Fruit fly (Drosophila melanogaster) whole organism, embryonic: ENCODE results near the gene CG8128.
A peak's percentile ranks its signal among the peaks of the same experiment; 100 is the strongest.

Experiments used
- ATbp ChIP-seq: fragments of 200-800 bp; sonication (Bioruptor generic); optimal IDR thresholded peaks from 2 replicates; lab custom pipeline; 2017; ENCODE audit warnings: missing biosample characterization, mild to moderate bottlenecking, missing genetic modification characterization, missing genetic modification reagents
- Abd-B ChIP-seq: fragments of 200-800 bp; sonication (Bioruptor generic); optimal IDR thresholded peaks from 2 replicates; lab custom pipeline; 2018; ENCODE audit warnings: missing biosample characterization, mild to moderate bottlenecking, missing genetic modification characterization, moderate library complexity
- Adf1 ChIP-seq: fragments of 200-800 bp; sonication (Bioruptor generic); IDR thresholded peaks from 2 replicates; pipeline ENCODE4 v1.3.6; 2022; ENCODE audit warnings: missing biosample characterization, missing genetic modification characterization
- Asciz ChIP-seq: fragments of 200-800 bp; sonication (Bioruptor generic); optimal IDR thresholded peaks from 2 replicates; lab custom pipeline; 2017; ENCODE audit warnings: missing biosample characterization, mild to moderate bottlenecking, missing genetic modification characterization, missing genetic modification reagents
- Atf6 ChIP-seq: fragments of 200-800 bp; sonication (Bioruptor generic); IDR thresholded peaks from 2 replicates; pipeline ENCODE4 v1.3.6; 2022; ENCODE audit warnings: missing biosample characterization, missing genetic modification characterization
- BEAF-32 ChIP-seq: fragments of 200-800 bp; sonication (Bioruptor generic); optimal IDR thresholded peaks from 3 replicates; lab custom pipeline; 2017; ENCODE audit warnings: missing biosample characterization, missing genetic modification characterization, mild to moderate bottlenecking, moderate library complexity, missing genetic modification reagents
- CG11695 ChIP-seq: fragments of 200-800 bp; sonication (Bioruptor generic); IDR thresholded peaks from 3 replicates; pipeline ENCODE4 v1.3.6; 2022; ENCODE audit warnings: missing biosample characterization, missing genetic modification characterization
- CG14860 ChIP-seq: fragments of 200-800 bp; sonication (Bioruptor generic); IDR thresholded peaks from 3 replicates; pipeline ENCODE4 v1.3.6; 2022; ENCODE audit warnings: missing biosample characterization, missing genetic modification characterization; ENCODE audit not compliant: partially characterized antibody
- CG15601 ChIP-seq: fragments of 200-800 bp; sonication (Bioruptor generic); optimal IDR thresholded peaks from 3 replicates; lab custom pipeline; 2019; ENCODE audit warnings: missing biosample characterization, mild to moderate bottlenecking, missing genetic modification characterization, moderate library complexity
- CG16813 ChIP-seq: fragments of 200-800 bp; sonication (Bioruptor generic); IDR thresholded peaks from 3 replicates; pipeline ENCODE4 v1.3.6; 2022; ENCODE audit warnings: missing biosample characterization, missing genetic modification characterization; ENCODE audit not compliant: partially characterized antibody
- CG17186 ChIP-seq: fragments of 200-800 bp; sonication (Bioruptor generic); optimal IDR thresholded peaks from 3 replicates; lab custom pipeline; 2017; ENCODE audit warnings: missing biosample characterization, missing genetic modification reagents, missing genetic modification characterization
- CG1832 ChIP-seq: fragments of 200-800 bp; sonication (Bioruptor generic); optimal IDR thresholded peaks from 2 replicates; lab custom pipeline; 2017; ENCODE audit warnings: missing biosample characterization, mild to moderate bottlenecking, missing genetic modification characterization, inconsistent platforms
- CG4854 ChIP-seq: fragments of 200-800 bp; sonication (Bioruptor generic); optimal IDR thresholded peaks from 2 replicates; lab custom pipeline; 2016; ENCODE audit warnings: missing biosample characterization, missing genetic modification characterization, inconsistent platforms
- CG5180 ChIP-seq: fragments of 200-800 bp; sonication (Bioruptor generic); optimal IDR thresholded peaks from 3 replicates; lab custom pipeline; 2017; ENCODE audit warnings: missing biosample characterization, missing genetic modification characterization, mild to moderate bottlenecking, moderate library complexity, missing genetic modification reagents
- CG6791 ChIP-seq: fragments of 200-800 bp; sonication (Bioruptor generic); IDR thresholded peaks from 3 replicates; pipeline ENCODE4 v1.3.6; 2022; ENCODE audit warnings: missing biosample characterization, missing genetic modification characterization; ENCODE audit not compliant: partially characterized antibody
- CG7928 ChIP-seq: fragments of 200-800 bp; sonication (Bioruptor generic); optimal IDR thresholded peaks from 2 replicates; lab custom pipeline; 2017; ENCODE audit warnings: missing biosample characterization, mild to moderate bottlenecking, missing genetic modification characterization
- CG7963 ChIP-seq: fragments of 200-800 bp; sonication (Bioruptor generic); IDR thresholded peaks from 3 replicates; pipeline ENCODE4 v1.3.6; 2022; ENCODE audit warnings: missing biosample characterization, missing genetic modification characterization; ENCODE audit not compliant: partially characterized antibody
- CG8290 ChIP-seq, 3 experiments: fragments of 200-800 bp; sonication (Bioruptor generic); optimal IDR thresholded peaks; 2 replicates each; lab custom pipeline; 2016 to 2019; ENCODE audit warnings: missing biosample characterization in 3 of 3, missing genetic modification characterization in 3 of 3, mild to moderate bottlenecking in 2 of 3, moderate library complexity in 1 of 3
- CG8478 ChIP-seq: fragments of >200 bp; optimal IDR thresholded peaks from 2 replicates; lab custom pipeline; 2018
- Dll ChIP-seq: fragments of 200-800 bp; sonication (Bioruptor generic); IDR thresholded peaks from 4 replicates; pipeline ENCODE4 v1.3.6; 2022; ENCODE audit warnings: missing biosample characterization, missing genetic modification characterization; ENCODE audit not compliant: partially characterized antibody
- HLH4C ChIP-seq: fragments of 200-800 bp; sonication (Bioruptor generic); IDR thresholded peaks from 3 replicates; pipeline ENCODE4 v1.3.6; 2022; ENCODE audit warnings: missing biosample characterization, missing genetic modification characterization; ENCODE audit not compliant: partially characterized antibody
- Myb ChIP-seq: fragments of 200-800 bp; sonication (Bioruptor generic); optimal IDR thresholded peaks from 2 replicates; lab custom pipeline; 2016; ENCODE audit warnings: missing biosample characterization, missing genetic modification characterization
- Rfx ChIP-seq: fragments of 200-800 bp; sonication (Bioruptor generic); IDR thresholded peaks from 2 replicates; pipeline ENCODE4 v1.3.6; 2022; ENCODE audit warnings: missing biosample characterization, missing genetic modification characterization
- Scr ChIP-seq: fragments of 200-800 bp; sonication (Bioruptor generic); IDR thresholded peaks from 2 replicates; pipeline ENCODE4 v1.3.6; 2022; ENCODE audit warnings: missing biosample characterization, missing genetic modification characterization; ENCODE audit not compliant: partially characterized antibody
- Side ChIP-seq: fragments of 200-800 bp; sonication (Bioruptor generic); optimal IDR thresholded peaks from 2 replicates; lab custom pipeline; 2016; ENCODE audit warnings: missing biosample characterization, missing genetic modification characterization
- Sin3A ChIP-seq: fragments of >200 bp; optimal IDR thresholded peaks from 2 replicates; lab custom pipeline; 2018
- YL-1 ChIP-seq: fragments of 200-800 bp; sonication (Bioruptor generic); optimal IDR thresholded peaks from 3 replicates; lab custom pipeline; 2017; ENCODE audit warnings: missing biosample characterization, mild to moderate bottlenecking, missing genetic modification characterization
- ato ChIP-seq: fragments of 200-800 bp; sonication (Bioruptor generic); IDR thresholded peaks from 2 replicates; pipeline ENCODE4 v1.3.6; 2022; ENCODE audit warnings: missing biosample characterization, missing genetic modification characterization; ENCODE audit not compliant: partially characterized antibody
- hb ChIP-seq: fragments of 200-800 bp; sonication (Bioruptor generic); IDR thresholded peaks from 3 replicates; pipeline ENCODE4 v1.3.6; 2022; ENCODE audit warnings: missing biosample characterization, missing genetic modification characterization; ENCODE audit not compliant: partially characterized antibody
- hkb ChIP-seq, 2 experiments: fragments of 200-800 bp in 1 of 2; fragments of >200 bp in 1 of 2; sonication (Bioruptor generic) in 1 of 2; IDR thresholded peaks in 1 of 2; optimal IDR thresholded peaks in 1 of 2; 2 replicates each; pipeline versions ENCODE4 v1.3.6 to Lab custom; 2017 to 2022; ENCODE audit warnings: missing biosample characterization in 1 of 2, missing genetic modification characterization in 1 of 2
- insv ChIP-seq, 2 experiments: fragments of 200-800 bp; sonication (Bioruptor generic); optimal IDR thresholded peaks; 3 replicates each; lab custom pipeline; 2016 to 2018; ENCODE audit warnings: missing biosample characterization in 2 of 2, missing genetic modification characterization in 2 of 2
- mld ChIP-seq: fragments of 200-800 bp; sonication (Bioruptor generic); IDR thresholded peaks from 3 replicates; pipeline ENCODE4 v1.3.6; 2022; ENCODE audit warnings: missing biosample characterization, missing genetic modification characterization; ENCODE audit not compliant: partially characterized antibody
- nerfin-2 ChIP-seq: fragments of 200-800 bp; sonication (Bioruptor generic); IDR thresholded peaks from 2 replicates; pipeline ENCODE4 v1.3.6; 2022; ENCODE audit warnings: missing biosample characterization, missing genetic modification characterization; ENCODE audit not compliant: partially characterized antibody
- p53 ChIP-seq: fragments of 200-800 bp; sonication (Bioruptor generic); optimal IDR thresholded peaks from 2 replicates; lab custom pipeline; 2016; ENCODE audit warnings: missing biosample characterization, missing genetic modification characterization
- prd ChIP-seq, 3 experiments: fragments of >200 bp in 2 of 3; fragments of 200-800 bp in 1 of 3; sonication (Bioruptor generic) in 1 of 3; optimal IDR thresholded peaks in 2 of 3; IDR thresholded peaks in 1 of 3; 2 replicates in 2 of 3; 3 replicates in 1 of 3; pipeline versions ENCODE4 v1.3.6 to Lab custom; 2017 to 2022; ENCODE audit warnings: missing biosample characterization in 1 of 3, missing genetic modification characterization in 1 of 3
- rib ChIP-seq: fragments of 200-800 bp; sonication (Bioruptor generic); IDR thresholded peaks from 2 replicates; pipeline ENCODE4 v1.3.6; 2022; ENCODE audit warnings: missing biosample characterization, missing genetic modification characterization
- sd ChIP-seq: fragments of 200-800 bp; sonication (Bioruptor generic); optimal IDR thresholded peaks from 3 replicates; lab custom pipeline; 2018; ENCODE audit warnings: missing biosample characterization, mild to moderate bottlenecking, missing genetic modification characterization, moderate library complexity
- sens ChIP-seq: fragments of 200-800 bp; sonication (Bioruptor generic); peaks from one replicate; lab custom pipeline; 2016; ENCODE audit warnings: missing biosample characterization, missing genetic modification characterization
- slbo ChIP-seq: fragments of 200-800 bp; sonication (Bioruptor generic); IDR thresholded peaks from 2 replicates; pipeline ENCODE4 v1.3.6; 2022; ENCODE audit warnings: missing biosample characterization, missing genetic modification characterization
- slp2 ChIP-seq: fragments of 200-800 bp; sonication (Bioruptor generic); optimal IDR thresholded peaks from 2 replicates; lab custom pipeline; 2016; ENCODE audit warnings: missing biosample characterization, missing genetic modification characterization
- so ChIP-seq: fragments of 200-800 bp; sonication (Bioruptor generic); IDR thresholded peaks from 3 replicates; pipeline ENCODE4 v1.3.6; 2022; ENCODE audit warnings: missing biosample characterization, missing genetic modification characterization
- stc ChIP-seq: fragments of 200-800 bp; sonication (Bioruptor generic); IDR thresholded peaks from 2 replicates; pipeline ENCODE4 v1.3.6; 2022; ENCODE audit warnings: missing biosample characterization, missing genetic modification characterization
- stwl ChIP-seq: fragments of 200-800 bp; sonication (Bioruptor generic); optimal IDR thresholded peaks from 3 replicates; lab custom pipeline; 2018; ENCODE audit warnings: missing biosample characterization, mild to moderate bottlenecking, missing genetic modification characterization, moderate library complexity
- tna ChIP-seq: fragments of 200-800 bp; sonication (Bioruptor generic); IDR thresholded peaks from 2 replicates; pipeline ENCODE4 v1.3.6; 2022; ENCODE audit warnings: missing biosample characterization, missing genetic modification characterization; ENCODE audit not compliant: partially characterized antibody
- vnd ChIP-seq: fragments of 200-800 bp; sonication (Bioruptor generic); IDR thresholded peaks from 3 replicates; pipeline ENCODE4 v1.3.6; 2022; ENCODE audit warnings: missing biosample characterization, missing genetic modification characterization; ENCODE audit not compliant: partially characterized antibody

CG8128 gene

dm6 chrX:15696854-15697540 lies at the start of gene CG8128 (continued):
- TF ChIP-seq Myb (GFP tag; lab: Kevin White, UChicago) (no peak), CG5180 (GFP tag; lab: Kevin White, UChicago) (no peak), Rfx (peak; percentile 7; the same call in 1 of the 2 replicates), ATbp (GFP tag; lab: Kevin White, UChicago) (no peak), ato (GFP tag; lab: Robert Waterston, UW) (no peak), stc (GFP tag; lab: Robert Waterston, UW) (no peak), CG8478 (lab: Kevin White, UChicago) (no peak), prd (optimal IDR thresholded peaks at IDR 0.05; lab: Kevin White, UChicago) (no peak), prd (GFP tag; IDR thresholded peaks at IDR 0.05; lab: Robert Waterston, UW) (0 out of 3 replicates have a peak, but pooled peaks have one; percentile 32), CG8290 (GFP tag; optimal IDR thresholded peaks at IDR 0.05; lab: Kevin White, UChicago) (no peak), CG8290 (tag; optimal IDR thresholded peaks at IDR 0.05; lab: Kevin White, UChicago) (peak in 1 of 2 experiments; percentile 56), CG17186 (GFP tag; lab: Kevin White, UChicago) (peak; percentile 33), insv (GFP tag; optimal IDR thresholded peaks at IDR 0.05; lab: Kevin White, UChicago) (peak; percentile 91 to 98), CG7928 (peak; percentile 90), sens (GFP tag; lab: Kevin White, UChicago) (peak; percentile 79), stwl (no peak), rib (GFP tag; lab: Robert Waterston, UW) (no peak), vnd (GFP tag; lab: Robert Waterston, UW) (no peak), Atf6 (GFP tag; lab: Robert Waterston, UW) (no peak), hkb (optimal IDR thresholded peaks at IDR 0.05; lab: Kevin White, UChicago) (peak; percentile 60), hkb (GFP tag; IDR thresholded peaks at IDR 0.05; lab: Robert Waterston, UW) (no peak), YL-1 (GFP tag; lab: Kevin White, UChicago) (no peak), BEAF-32 (peak; percentile 50), CG15601 (tag; lab: Kevin White, UChicago) (peak; percentile 11), Sin3A (peak; percentile 42), Abd-B (GFP tag; lab: Kevin White, UChicago) (no peak), CG6791 (GFP tag; lab: Robert Waterston, UW) (no peak), sd (tag; lab: Kevin White, UChicago) (no peak), slp2 (GFP tag; lab: Kevin White, UChicago) (no peak), slbo (peak; percentile 18; the same call in 1 of the 2 replicates)

DNA sequence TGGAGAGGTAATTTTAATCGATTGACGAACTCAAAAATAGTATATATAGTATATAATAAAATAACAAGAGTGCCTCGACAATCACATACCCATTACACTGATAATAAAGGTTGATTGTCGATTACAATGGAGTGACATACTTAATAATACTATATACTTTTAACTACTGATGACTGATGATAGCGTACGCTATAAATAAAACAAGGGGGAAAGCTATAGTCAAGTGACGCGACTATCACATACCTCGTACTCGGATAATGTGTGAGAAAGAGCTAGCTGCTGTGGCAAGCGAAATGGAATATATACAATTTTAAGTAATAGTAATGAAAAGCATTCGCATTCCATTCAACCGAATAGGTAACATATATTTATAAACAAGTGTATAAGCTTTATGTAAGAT lies 49.1 kb upstream of the CG8128 start:
- TF ChIP-seq CG14860 (GFP tag; lab: Robert Waterston, UW) = peak; percentile 74
- peak; percentile 54; the same call in 1 of the 3 replicates for TF ChIP-seq CG7963 (GFP tag; lab: Robert Waterston, UW)
- no peak for TF ChIP-seq p53 (GFP tag; lab: Kevin White, UChicago)
- no peak for TF ChIP-seq Adf1
- TF ChIP-seq CG1832 = no peak
- 0 out of 3 replicates have a peak, but pooled peaks have one; percentile 11 for TF ChIP-seq mld
- TF ChIP-seq hb (GFP tag; lab: Robert Waterston, UW) = peak; percentile 66; the same call in 2 of the 3 replicates
- TF ChIP-seq Scr (GFP tag; lab: Robert Waterston, UW) = peak; percentile 39; the same call in 1 of the 2 replicates
- TF ChIP-seq CG11695 (GFP tag; lab: Robert Waterston, UW) = no peak
- peak; percentile 65 for TF ChIP-seq CG16813 (GFP tag; lab: Robert Waterston, UW)
- TF ChIP-seq so (GFP tag; lab: Robert Waterston, UW) = no peak
- TF ChIP-seq Dll (GFP tag; lab: Robert Waterston, UW) = 0 out of 4 replicates have a peak, but pooled peaks have one; percentile 33
- peak; percentile 65 for TF ChIP-seq nerfin-2
- TF ChIP-seq CG4854 (GFP tag; lab: Kevin White, UChicago) = no peak
- peak; percentile 71; the same call in 2 of the 3 replicates for TF ChIP-seq CG6791 (GFP tag; lab: Robert Waterston, UW)
- TF ChIP-seq Side (GFP tag; lab: Kevin White, UChicago) = no peak
- TF ChIP-seq HLH4C (GFP tag; lab: Robert Waterston, UW) = peak; percentile 79
- TF ChIP-seq Asciz (GFP tag; lab: Kevin White, UChicago) = no peak
- TF ChIP-seq vnd (GFP tag; lab: Robert Waterston, UW) = peak; percentile 52; the same call in 2 of the 3 replicates
- TF ChIP-seq tna = peak; percentile 53; the same call in 1 of the 2 replicates
- no peak for TF ChIP-seq stwl
